Fruit fly (Drosophila melanogaster): ENCODE results near the gene Usp12-46.

Usp12-46 gene

dm6 chr3R:22726031-22726770 is 24.5 kb upstream of the Usp12-46 start, which contains the start of gene RNF220 (continued):
- TF ChIP-seq CG5245 (GFP tag; optimal IDR thresholded peaks at IDR 0.05) (no peak), CG32767 (GFP tag; IDR thresholded peaks at IDR 0.05) (no peak), CG4360 (GFP tag; IDR thresholded peaks at IDR 0.05) (no peak), chinmo (GFP tag; IDR thresholded peaks at IDR 0.05; ENCODE audit: partially characterized antibody) (peak; percentile 16; the same call in 1 of the 4 replicates), ham (GFP tag; IDR thresholded peaks at IDR 0.05) (no peak), Deaf1 (tag; optimal IDR thresholded peaks at IDR 0.05) (no peak), bbx (GFP tag; IDR thresholded peaks at IDR 0.05; ENCODE audit: partially characterized antibody) (peak; percentile 78), CoRest (tag; optimal IDR thresholded peaks at IDR 0.05) (peak; percentile 55), CG1602 (GFP tag; optimal IDR thresholded peaks at IDR 0.05) (peak; percentile 9), trh (GFP tag; optimal IDR thresholded peaks at IDR 0.05) (no peak), CG30403 (GFP tag; optimal IDR thresholded peaks at IDR 0.05) (peak; percentile 54), amos (GFP tag; IDR thresholded peaks at IDR 0.05; ENCODE audit: partially characterized antibody) (peak; percentile 82), Ptx1 (GFP tag; IDR thresholded peaks at IDR 0.05) (peak; percentile 8; the same call in 1 of the 2 replicates), klu (GFP tag; IDR thresholded peaks at IDR 0.05) (0 out of 2 replicates have a peak, but pooled peaks have one; percentile 8), trem (tag; optimal IDR thresholded peaks at IDR 0.05) (peak; percentile 8), cas (GFP tag; IDR thresholded peaks at IDR 0.05) (no peak), gt (GFP tag; IDR thresholded peaks at IDR 0.05) (no peak), CG1832 (GFP tag; optimal IDR thresholded peaks at IDR 0.05) (no peak), peb (GFP tag; IDR thresholded peaks at IDR 0.05) (no peak), CG10959 (GFP tag; IDR thresholded peaks at IDR 0.05) (no peak), Dfd (GFP tag; optimal IDR thresholded peaks at IDR 0.05) (no peak), CG14965 (GFP tag; optimal IDR thresholded peaks at IDR 0.05; ENCODE audit: borderline replicate concordance) (no peak), Adf1 (GFP tag; IDR thresholded peaks at IDR 0.05) (no peak), sug (tag; optimal IDR thresholded peaks at IDR 0.05) (no peak), CG15514 (GFP tag; optimal IDR thresholded peaks at IDR 0.05) (no peak), phol (tag; optimal IDR thresholded peaks at IDR 0.05) (peak; percentile 46), Dref (GFP tag; IDR thresholded peaks at IDR 0.05) (peak; percentile 59), CG4424 (GFP tag; optimal IDR thresholded peaks at IDR 0.05) (peak; percentile 31), aop (GFP tag; IDR thresholded peaks at IDR 0.05) (no peak), CG9876 (GFP tag; optimal IDR thresholded peaks at IDR 0.05) (no peak), her (GFP tag; optimal IDR thresholded peaks at IDR 0.05) (no peak), stwl (tag; optimal IDR thresholded peaks at IDR 0.05) (no peak), CG13775 (GFP tag; optimal IDR thresholded peaks at IDR 0.05) (peak; percentile 32), chn (GFP tag; optimal IDR thresholded peaks at IDR 0.05) (no peak), CG13287 (GFP tag; IDR thresholded peaks at IDR 0.05; ENCODE audit: partially characterized antibody) (peak; percentile 70), CG2199 (GFP tag; IDR thresholded peaks at IDR 0.05) (no peak), HmgZ (tag; optimal IDR thresholded peaks at IDR 0.05) (no peak), TFAM (GFP tag; optimal IDR thresholded peaks at IDR 0.05) (no peak), fd96Cb (tag; optimal IDR thresholded peaks at IDR 0.05) (no peak), prd (optimal IDR thresholded peaks at IDR 0.05) (no peak), prd (GFP tag; IDR thresholded peaks at IDR 0.05) (peak; percentile 7; the same call in 1 of the 3 replicates), CG6689 (GFP tag; IDR thresholded peaks at IDR 0.05) (no peak), hb (GFP tag; IDR thresholded peaks at IDR 0.05; ENCODE audit: partially characterized antibody) (no peak), Dip2 (GFP tag; IDR thresholded peaks at IDR 0.05) (no peak), hbn (GFP tag; IDR thresholded peaks at IDR 0.05; ENCODE audit: partially characterized antibody) (peak; percentile 60), Dbx (GFP tag; IDR thresholded peaks at IDR 0.05) (peak; percentile 20; the same call in 1 of the 3 replicates), CG3281 (GFP tag; optimal IDR thresholded peaks at IDR 0.05) (no peak), Sin3A (optimal IDR thresholded peaks at IDR 0.05) (peak; percentile 31), Dek (tag; optimal IDR thresholded peaks at IDR 0.05) (peak; percentile 40), wdn (GFP tag; IDR thresholded peaks at IDR 0.05) (no peak), Ada2b (GFP tag; IDR thresholded peaks at IDR 0.05) (no peak)

Measured in whole organism, embryonic.